Fruit fly (Drosophila melanogaster) whole organism, embryonic: ENCODE measurements around the gene CDase.

Experiments
- Bdp1 ChIP-seq: fragments of 200-800 bp; sonication (Bioruptor generic); optimal IDR thresholded peaks from 3 replicates; lab custom pipeline; 2016; ENCODE audit warnings: missing biosample characterization, missing genetic modification characterization
- C15 ChIP-seq: fragments of 200-800 bp; sonication (Bioruptor generic); IDR thresholded peaks from 3 replicates; pipeline ENCODE4 v1.3.6; 2022; ENCODE audit warnings: missing biosample characterization, missing genetic modification characterization
- CG10366 ChIP-seq: fragments of 200-800 bp; sonication (Bioruptor generic); IDR thresholded peaks from 2 replicates; pipeline ENCODE4 v1.3.6; 2022; ENCODE audit warnings: missing biosample characterization, missing genetic modification characterization
- CG11696 ChIP-seq: fragments of 200-800 bp; sonication (Bioruptor generic); IDR thresholded peaks from 2 replicates; pipeline ENCODE4 v1.3.6; 2022; ENCODE audit warnings: missing biosample characterization, missing genetic modification characterization
- CG12071 ChIP-seq: fragments of 200-800 bp; sonication (Bioruptor generic); optimal IDR thresholded peaks from 3 replicates; lab custom pipeline; 2018; ENCODE audit warnings: missing biosample characterization, mild to moderate bottlenecking, missing genetic modification characterization
- CG13624 ChIP-seq: fragments of 200-800 bp; sonication (Bioruptor generic); optimal IDR thresholded peaks from 2 replicates; lab custom pipeline; 2016; ENCODE audit warnings: missing biosample characterization, missing genetic modification characterization
- CG14050 ChIP-seq: fragments of 200-800 bp; sonication (Bioruptor generic); IDR thresholded peaks from 3 replicates; pipeline ENCODE4 v1.3.6; 2022; ENCODE audit warnings: missing biosample characterization, missing genetic modification characterization
- CG1832 ChIP-seq: fragments of 200-800 bp; sonication (Bioruptor generic); optimal IDR thresholded peaks from 2 replicates; lab custom pipeline; 2017; ENCODE audit warnings: missing biosample characterization, mild to moderate bottlenecking, missing genetic modification characterization, inconsistent platforms
- CG3065 ChIP-seq: fragments of 200-800 bp; sonication (Bioruptor generic); optimal IDR thresholded peaks from 2 replicates; lab custom pipeline; 2016; ENCODE audit warnings: missing biosample characterization, missing genetic modification characterization
- CG31388 ChIP-seq: fragments of 200-800 bp; sonication (Bioruptor generic); optimal IDR thresholded peaks from 2 replicates; lab custom pipeline; 2016; ENCODE audit warnings: missing biosample characterization, missing genetic modification characterization
- CG3163 ChIP-seq: fragments of 200-800 bp; sonication (Bioruptor generic); optimal IDR thresholded peaks from 3 replicates; lab custom pipeline; 2016; ENCODE audit warnings: missing biosample characterization, missing genetic modification characterization
- CG32772 ChIP-seq: fragments of 200-800 bp; sonication (Bioruptor generic); IDR thresholded peaks from 2 replicates; pipeline ENCODE4 v1.3.6; 2022; ENCODE audit warnings: missing biosample characterization, missing genetic modification characterization
- CG33213 ChIP-seq: fragments of 200-800 bp; sonication (Bioruptor generic); optimal IDR thresholded peaks from 3 replicates; lab custom pipeline; 2016; ENCODE audit warnings: missing biosample characterization, missing genetic modification characterization
- CG34376 ChIP-seq: fragments of 200-800 bp; sonication (Bioruptor generic); optimal IDR thresholded peaks from 2 replicates; lab custom pipeline; 2018; ENCODE audit warnings: missing biosample characterization, mild to moderate bottlenecking, missing genetic modification characterization
- CG3726 ChIP-seq: fragments of 200-800 bp; sonication (Bioruptor generic); IDR thresholded peaks from 3 replicates; pipeline ENCODE4, ENCODE4 v1.3.6; 2022; ENCODE audit warnings: missing biosample characterization, missing genetic modification characterization
- CG5953 ChIP-seq: fragments of 200-800 bp; sonication (Bioruptor generic); IDR thresholded peaks from 2 replicates; pipeline ENCODE4 v1.3.6; 2022; ENCODE audit warnings: missing biosample characterization, missing genetic modification characterization
- CG6854 ChIP-seq: fragments of 200-800 bp; sonication (Bioruptor generic); optimal IDR thresholded peaks from 3 replicates; lab custom pipeline; 2017; ENCODE audit warnings: missing biosample characterization, mild to moderate bottlenecking, missing genetic modification characterization
- CG7786 ChIP-seq: fragments of 200-800 bp; sonication (Bioruptor generic); optimal IDR thresholded peaks from 2 replicates; lab custom pipeline; 2016; ENCODE audit warnings: missing biosample characterization, missing genetic modification characterization
- CG9932 ChIP-seq: fragments of 200-800 bp; sonication (Bioruptor generic); IDR thresholded peaks from 2 replicates; pipeline ENCODE4 v1.3.6; 2022; ENCODE audit warnings: missing biosample characterization, missing genetic modification characterization
- Dad ChIP-seq: fragments of 200-800 bp; sonication (Bioruptor generic); optimal IDR thresholded peaks from 3 replicates; lab custom pipeline; 2016; ENCODE audit warnings: missing biosample characterization, missing genetic modification characterization
- GATAe ChIP-seq: fragments of 200-800 bp; sonication (Bioruptor generic); conservative IDR thresholded peaks from 2 replicates; pipeline ENCODE4 v1.3.6; 2022; ENCODE audit warnings: missing biosample characterization, missing genetic modification characterization
- HLH3B ChIP-seq: fragments of 200-800 bp; sonication (Bioruptor generic); IDR thresholded peaks from 2 replicates; pipeline ENCODE4 v1.3.6; 2022; ENCODE audit warnings: missing biosample characterization, missing genetic modification characterization
- HLH4C ChIP-seq: fragments of 200-800 bp; sonication (Bioruptor generic); IDR thresholded peaks from 3 replicates; pipeline ENCODE4 v1.3.6; 2022; ENCODE audit warnings: missing biosample characterization, missing genetic modification characterization; ENCODE audit not compliant: partially characterized antibody
- Hey ChIP-seq: fragments of 200-800 bp; sonication (Bioruptor generic); optimal IDR thresholded peaks from 3 replicates; lab custom pipeline; 2018; ENCODE audit warnings: missing biosample characterization, mild to moderate bottlenecking, missing genetic modification characterization
- Hr51 ChIP-seq, 2 experiments: fragments of 200-800 bp; sonication (Bioruptor generic); optimal IDR thresholded peaks; 2 replicates in 1 of 2; 3 replicates in 1 of 2; lab custom pipeline; 2016 to 2018; ENCODE audit warnings: missing biosample characterization in 2 of 2, missing genetic modification characterization in 2 of 2, mild to moderate bottlenecking in 1 of 2, moderate library complexity in 1 of 2
- Hsf ChIP-seq: fragments of 200-800 bp; sonication (Bioruptor generic); optimal IDR thresholded peaks from 3 replicates; lab custom pipeline; 2016; ENCODE audit warnings: missing biosample characterization, missing genetic modification characterization
- Jarid2 ChIP-seq: fragments of 200-800 bp; sonication (Bioruptor generic); optimal IDR thresholded peaks from 3 replicates; lab custom pipeline; 2017; ENCODE audit warnings: mild to moderate bottlenecking, missing biosample characterization, missing genetic modification reagents, missing genetic modification characterization
- Med ChIP-seq: fragments of 200-800 bp; sonication (Bioruptor generic); peaks from one replicate; lab custom pipeline; 2016; ENCODE audit warnings: missing biosample characterization, missing genetic modification characterization, mild to moderate bottlenecking, inconsistent platforms, moderate library complexity
- Nf-YA ChIP-seq: fragments of 200-800 bp; sonication (Bioruptor generic); IDR thresholded peaks from 2 replicates; pipeline ENCODE4 v1.3.6; 2022; ENCODE audit warnings: missing biosample characterization, missing genetic modification characterization
- Optix ChIP-seq: fragments of 200-800 bp; sonication (Bioruptor generic); IDR thresholded peaks from 3 replicates; pipeline ENCODE4 v1.3.6; 2022; ENCODE audit warnings: missing biosample characterization, missing genetic modification characterization
- Spps ChIP-seq: fragments of 200-800 bp; sonication (Bioruptor generic); optimal IDR thresholded peaks from 2 replicates; lab custom pipeline; 2018; ENCODE audit warnings: missing biosample characterization, mild to moderate bottlenecking, missing genetic modification characterization
- Usf ChIP-seq: fragments of 200-800 bp; sonication (Bioruptor generic); optimal IDR thresholded peaks from 2 replicates; lab custom pipeline; 2017; ENCODE audit warnings: missing genotype, missing biosample characterization, missing genetic modification characterization
- YL-1 ChIP-seq: fragments of 200-800 bp; sonication (Bioruptor generic); optimal IDR thresholded peaks from 3 replicates; lab custom pipeline; 2017; ENCODE audit warnings: missing biosample characterization, mild to moderate bottlenecking, missing genetic modification characterization
- ac ChIP-seq: fragments of 200-800 bp; sonication (Bioruptor generic); optimal IDR thresholded peaks from 3 replicates; lab custom pipeline; 2017; ENCODE audit warnings: missing biosample characterization, mild to moderate bottlenecking, missing genetic modification characterization
- cato ChIP-seq: fragments of 200-800 bp; sonication (Bioruptor generic); optimal IDR thresholded peaks from 2 replicates; lab custom pipeline; 2016; ENCODE audit warnings: missing biosample characterization, missing genetic modification characterization, borderline replicate concordance
- cg ChIP-seq: fragments of 200-800 bp; sonication (Bioruptor generic); optimal IDR thresholded peaks from 3 replicates; lab custom pipeline; 2019; ENCODE audit warnings: missing biosample characterization, mild to moderate bottlenecking, missing genetic modification characterization, moderate library complexity
- chif ChIP-seq, 2 experiments: fragments of 200-800 bp; sonication (Bioruptor generic); optimal IDR thresholded peaks; 3 replicates each; lab custom pipeline; 2016; ENCODE audit warnings: missing biosample characterization in 2 of 2, missing genetic modification characterization in 2 of 2
- ci ChIP-seq: fragments of 200-800 bp; sonication (Bioruptor generic); IDR thresholded peaks from 3 replicates; pipeline ENCODE4 v1.3.6; 2022; ENCODE audit warnings: missing biosample characterization, missing genetic modification characterization
- crol ChIP-seq: fragments of 200-800 bp; sonication (Bioruptor generic); IDR thresholded peaks from 2 replicates; pipeline ENCODE4 v1.3.6; 2022; ENCODE audit warnings: missing biosample characterization, missing genetic modification characterization
- gce ChIP-seq: fragments of 200-800 bp; sonication (Bioruptor generic); IDR thresholded peaks from 3 replicates; pipeline ENCODE4 v1.3.6; 2022; ENCODE audit warnings: missing biosample characterization, missing genetic modification characterization
- hth ChIP-seq: fragments of >200 bp; optimal IDR thresholded peaks from 2 replicates; lab custom pipeline; 2017; ENCODE audit warnings: inconsistent platforms
- inv ChIP-seq: fragments of 200-800 bp; sonication (Bioruptor generic); IDR thresholded peaks from 2 replicates; pipeline ENCODE4 v1.3.6; 2022; ENCODE audit warnings: missing biosample characterization, missing genetic modification characterization; ENCODE audit not compliant: partially characterized antibody
- mirr ChIP-seq: fragments of 200-800 bp; sonication (Bioruptor generic); optimal IDR thresholded peaks from 3 replicates; lab custom pipeline; 2018; ENCODE audit warnings: missing biosample characterization, mild to moderate bottlenecking, missing genetic modification characterization
- nerfin-1 ChIP-seq: fragments of 200-800 bp; sonication (Bioruptor generic); optimal IDR thresholded peaks from 3 replicates; lab custom pipeline; 2019; ENCODE audit warnings: missing biosample characterization, mild to moderate bottlenecking, missing genetic modification characterization, moderate library complexity
- pb ChIP-seq: fragments of 200-800 bp; sonication (Bioruptor generic); optimal IDR thresholded peaks from 3 replicates; lab custom pipeline; 2016; ENCODE audit warnings: missing biosample characterization, missing genetic modification characterization
- pfk ChIP-seq: fragments of 200-800 bp; sonication (Bioruptor generic); optimal IDR thresholded peaks from 2 replicates; lab custom pipeline; 2018; ENCODE audit warnings: missing biosample characterization, mild to moderate bottlenecking, missing genetic modification characterization, moderate library complexity
- scrt ChIP-seq: fragments of 200-800 bp; sonication (Bioruptor generic); optimal IDR thresholded peaks from 2 replicates; lab custom pipeline; 2018; ENCODE audit warnings: missing biosample characterization, mild to moderate bottlenecking, missing genetic modification characterization, moderate library complexity
- stc ChIP-seq: fragments of 200-800 bp; sonication (Bioruptor generic); IDR thresholded peaks from 2 replicates; pipeline ENCODE4 v1.3.6; 2022; ENCODE audit warnings: missing biosample characterization, missing genetic modification characterization
- tio ChIP-seq: fragments of 200-800 bp; sonication (Bioruptor generic); optimal IDR thresholded peaks from 2 replicates; lab custom pipeline; 2017; ENCODE audit warnings: missing biosample characterization, missing genetic modification characterization, inconsistent platforms
- trem ChIP-seq: fragments of 200-800 bp; optimal IDR thresholded peaks from 3 replicates; lab custom pipeline; 2019; ENCODE audit warnings: missing biosample characterization, mild to moderate bottlenecking, missing genetic modification characterization, moderate library complexity
- ttk ChIP-seq: fragments of 200-800 bp; sonication (Bioruptor generic); IDR thresholded peaks from 2 replicates; pipeline ENCODE4 v2.1.2; 2022; ENCODE audit warnings: missing biosample characterization, missing genetic modification characterization
- usp ChIP-seq: fragments of >200 bp; optimal IDR thresholded peaks from 2 replicates; lab custom pipeline; 2017; ENCODE audit warnings: missing biosample characterization, missing genetic modification characterization

The CDase gene

dm6 chr3R:30450224-30450623 lies 9.1 kb upstream of the CDase start (continued):
- TF ChIP-seq YL-1 = peak; percentile 80
- TF ChIP-seq CG32772 (GFP tag; lab: Robert Waterston, UW) = peak; percentile 31; the same call in 1 of the 2 replicates
- TF ChIP-seq crol = 0 out of 2 replicates have a peak, but pooled peaks have one; percentile 13
- peak; percentile 88 for TF ChIP-seq CG12071 (GFP tag; lab: Kevin White, UChicago)
- peak; percentile 88 for TF ChIP-seq tio (GFP tag; lab: Kevin White, UChicago)
- TF ChIP-seq ttk (GFP tag; lab: Robert Waterston, UW) = peak; percentile 14; the same call in 1 of the 2 replicates
- peak; percentile 47 for TF ChIP-seq nerfin-1 (tag; lab: Kevin White, UChicago)
- peak; percentile 91 for TF ChIP-seq CG3163 (GFP tag; lab: Kevin White, UChicago)
- peak; percentile 3 for TF ChIP-seq pb (GFP tag; lab: Kevin White, UChicago)
- TF ChIP-seq trem (tag; lab: Kevin White, UChicago) = no peak
- peak; percentile 85; the same call in 1 of the 3 replicates for TF ChIP-seq C15 (GFP tag; lab: Robert Waterston, UW)
- no peak for TF ChIP-seq GATAe (GFP tag; lab: Robert Waterston, UW)
- TF ChIP-seq Hr51 (GFP tag; optimal IDR thresholded peaks at IDR 0.05; lab: Kevin White, UChicago) = peak in 1 of 2 experiments; percentile 76
- TF ChIP-seq stc (GFP tag; lab: Robert Waterston, UW) = peak; percentile 72
- peak; percentile 81 for TF ChIP-seq Bdp1
- TF ChIP-seq CG7786 (GFP tag; lab: Kevin White, UChicago) = peak; percentile 77
- peak; percentile 90 for TF ChIP-seq CG33213 (GFP tag; lab: Kevin White, UChicago)
- TF ChIP-seq inv (GFP tag; lab: Robert Waterston, UW) = no peak
- no peak for TF ChIP-seq HLH4C (GFP tag; lab: Robert Waterston, UW)
- TF ChIP-seq Dad (GFP tag; lab: Kevin White, UChicago) = peak; percentile 54
- peak; percentile 98 for TF ChIP-seq Med (GFP tag; lab: Kevin White, UChicago)
- peak; percentile 84 for TF ChIP-seq Nf-YA (GFP tag; lab: Robert Waterston, UW)
- peak; percentile 72 for TF ChIP-seq Spps (tag; lab: Kevin White, UChicago)
- peak; percentile 92 for TF ChIP-seq gce
- TF ChIP-seq cato (GFP tag; lab: Kevin White, UChicago) = peak; percentile 63
- peak; percentile 53 for TF ChIP-seq Hsf (GFP tag; lab: Kevin White, UChicago)
- TF ChIP-seq scrt = peak; percentile 62
- TF ChIP-seq CG5953 (GFP tag; lab: Robert Waterston, UW) = no peak
- peak; percentile 56 for TF ChIP-seq pfk
- TF ChIP-seq CG34376 (GFP tag; lab: Kevin White, UChicago) = peak; percentile 73
- TF ChIP-seq CG31388 (GFP tag; lab: Kevin White, UChicago) = peak; percentile 65
- TF ChIP-seq mirr (GFP tag; lab: Kevin White, UChicago) = peak; percentile 73
- TF ChIP-seq CG9932 = 0 out of 2 replicates have a peak, but pooled peaks have one; percentile 4
- peak; percentile 57 for TF ChIP-seq ac
- TF ChIP-seq ci = peak; percentile 91
- TF ChIP-seq hth (lab: Kevin White, UChicago) = no peak
- TF ChIP-seq CG14050 (GFP tag; lab: Robert Waterston, UW) = no peak
- peak; percentile 86; the same call in 1 of the 2 replicates for TF ChIP-seq HLH3B
- peak; percentile 23 for TF ChIP-seq CG1832 (GFP tag; lab: Kevin White, UChicago)
- TF ChIP-seq CG6854 (GFP tag; lab: Kevin White, UChicago) = peak; percentile 83
- peak; percentile 54 to 74 for TF ChIP-seq chif (GFP tag; optimal IDR thresholded peaks at IDR 0.05; lab: Kevin White, UChicago)
- peak; percentile 82 for TF ChIP-seq CG11696 (GFP tag; lab: Robert Waterston, UW)
- peak; percentile 79 for TF ChIP-seq Jarid2 (GFP tag; lab: Kevin White, UChicago)
- TF ChIP-seq cg (GFP tag; lab: Kevin White, UChicago) = no peak
- TF ChIP-seq CG3726 = peak; percentile 89
- no peak for TF ChIP-seq usp (GFP tag; lab: Kevin White, UChicago)
- peak; percentile 59 for TF ChIP-seq CG3065 (GFP tag; lab: Kevin White, UChicago)
- peak; percentile 69 for TF ChIP-seq CG10366 (GFP tag; lab: Robert Waterston, UW)
- peak; percentile 68 for TF ChIP-seq Hey
- TF ChIP-seq Usf = no peak
- TF ChIP-seq Optix (GFP tag; lab: Robert Waterston, UW) = no peak
- TF ChIP-seq CG13624 (GFP tag; lab: Kevin White, UChicago) = peak; percentile 63
